Worm (Caenorhabditis elegans): ENCODE measurements around the gene ceh-57.

Gene ceh-57

ce11 chrII:10390250-10390821, 23.2 kb upstream of the ceh-57 start:
- TF ChIP-seq mxl-2 (GFP tag; conservative IDR thresholded peaks at IDR 0.05) (0 out of 2 replicates have a peak, but pooled peaks have one; percentile 54), snpc-4 (tag; optimal IDR thresholded peaks at IDR 0.05) (no peak), ama-1 (optimal IDR thresholded peaks at IDR 0.05) (peak; percentile 16), pqm-1 (tag; optimal IDR thresholded peaks at IDR 0.05) (peak; percentile 34), nhr-111 (GFP tag; optimal IDR thresholded peaks at IDR 0.05) (no peak), mxl-3 (GFP tag; optimal IDR thresholded peaks at IDR 0.05) (peak; percentile 93), mes-2 (tag; optimal IDR thresholded peaks at IDR 0.05; ENCODE audit: poor library complexity, severe bottlenecking) (peak; percentile 35), lin-39 (tag; optimal IDR thresholded peaks at IDR 0.05) (no peak), dpl-1 (GFP tag; optimal IDR thresholded peaks at IDR 0.05) (peak; percentile 20), Y48G9A.11 (GFP tag; IDR thresholded peaks at IDR 0.05) (no peak), nhr-10 (tag; optimal IDR thresholded peaks at IDR 0.05) (no peak), nhr-25 (tag; optimal IDR thresholded peaks at IDR 0.05; ENCODE audit: borderline replicate concordance, insufficient read depth) (peak; percentile 39), aha-1 (tag) (peak; percentile 96), nhr-77 (tag; optimal IDR thresholded peaks at IDR 0.05) (peak; percentile 65), lin-1 (GFP tag; IDR thresholded peaks at IDR 0.05) (peak; percentile 31; the same call in 1 of the 2 replicates), nhr-6 (tag; optimal IDR thresholded peaks at IDR 0.05) (peak; percentile 80), daf-16 (GFP tag; optimal IDR thresholded peaks at IDR 0.05) (peak in 1 of 2 experiments; percentile 52), daf-16 (tag; optimal IDR thresholded peaks at IDR 0.05) (peak; percentile 80), unc-62 (GFP tag; optimal IDR thresholded peaks at IDR 0.05 in 1 of 2) (peak in 1 of 2 experiments; percentile 97), unc-62 (tag; optimal IDR thresholded peaks at IDR 0.05) (no peak), ctbp-1 (GFP tag; IDR thresholded peaks at IDR 0.05) (no peak), Y105C5A.15 (GFP tag; IDR thresholded peaks at IDR 0.05) (no peak), hmg-1.1 (GFP tag; IDR thresholded peaks at IDR 0.05) (no peak), saeg-2 (GFP tag; IDR thresholded peaks at IDR 0.05) (no peak), hlh-30 (tag; optimal IDR thresholded peaks at IDR 0.05; ENCODE audit: insufficient read depth) (peak; percentile 96), lin-38 (GFP tag; IDR thresholded peaks at IDR 0.05) (no peak), cey-2 (tag; optimal IDR thresholded peaks at IDR 0.05; ENCODE audit: borderline replicate concordance, insufficient read depth) (peak; percentile 89), dve-1 (tag; optimal IDR thresholded peaks at IDR 0.05; ENCODE audit: insufficient read depth) (peak; percentile 77), nhr-48 (tag; optimal IDR thresholded peaks at IDR 0.05) (peak; percentile 56), php-3 (GFP tag; IDR thresholded peaks at IDR 0.05) (no peak), hlh-11 (tag; optimal IDR thresholded peaks at IDR 0.05) (peak; percentile 82), mdl-1 (tag; optimal IDR thresholded peaks at IDR 0.05) (peak; percentile 20 to 88), egl-27 (tag; optimal IDR thresholded peaks at IDR 0.05) (no peak), hif-1 (tag; optimal IDR thresholded peaks at IDR 0.05) (peak in 1 of 2 experiments; percentile 6), T26A8.4 (GFP tag; IDR thresholded peaks at IDR 0.05) (0 out of 2 replicates have a peak, but pooled peaks have one; percentile 8), lin-13 (GFP tag; optimal IDR thresholded peaks at IDR 0.05) (peak; percentile 54), rbr-2 (tag; optimal IDR thresholded peaks at IDR 0.05) (peak; percentile 5), nhr-11 (tag; optimal IDR thresholded peaks at IDR 0.05) (peak; percentile 54), mep-1 (tag; optimal IDR thresholded peaks at IDR 0.05) (peak; percentile 75), madf-9 (GFP tag; conservative IDR thresholded peaks at IDR 0.05) (0 out of 2 replicates have a peak, but pooled peaks have one; percentile 16), ces-1 (GFP tag; optimal IDR thresholded peaks at IDR 0.05) (no peak), lsy-2 (tag; optimal IDR thresholded peaks at IDR 0.05) (peak in 1 of 2 experiments; percentile 58), nhr-28 (tag; optimal IDR thresholded peaks at IDR 0.05) (peak; percentile 79), zfp-3 (GFP tag; conservative IDR thresholded peaks at IDR 0.05) (peak; percentile 18; the same call in 1 of the 2 replicates)
